Fruit fly (Drosophila melanogaster) whole organism, embryonic: ENCODE data around the gene morgue.
A peak's percentile ranks its signal among the peaks of the same experiment; 100 is the strongest.

Source experiments
- CG10543 ChIP-seq: fragments of 200-800 bp; sonication (Bioruptor generic); optimal IDR thresholded peaks from 3 replicates; lab custom pipeline; 2017; ENCODE audit warnings: missing biosample characterization, mild to moderate bottlenecking, missing genetic modification characterization, moderate library complexity
- CG10565 ChIP-seq: fragments of 200-800 bp; sonication (Bioruptor generic); optimal IDR thresholded peaks from 3 replicates; lab custom pipeline; 2016; ENCODE audit warnings: missing biosample characterization, mild to moderate bottlenecking, missing genetic modification characterization
- CG11456 ChIP-seq: fragments of 200-800 bp; sonication (Bioruptor generic); IDR thresholded peaks from 3 replicates; pipeline ENCODE4 v1.3.6; 2022; ENCODE audit warnings: missing biosample characterization, missing genetic modification characterization
- CG1233 ChIP-seq: fragments of 200-800 bp; sonication (Bioruptor generic); optimal IDR thresholded peaks from 4 replicates; lab custom pipeline; 2018; ENCODE audit warnings: missing biosample characterization, mild to moderate bottlenecking, missing genetic modification characterization
- CG12744 ChIP-seq: fragments of 200-800 bp; sonication (Bioruptor generic); optimal IDR thresholded peaks from 2 replicates; lab custom pipeline; 2016; ENCODE audit warnings: missing biosample characterization, missing genetic modification characterization
- CG16815 ChIP-seq: fragments of 200-800 bp; sonication (Bioruptor generic); optimal IDR thresholded peaks from 3 replicates; lab custom pipeline; 2017; ENCODE audit warnings: missing biosample characterization, mild to moderate bottlenecking, missing genetic modification characterization
- CG17328 ChIP-seq: fragments of 200-800 bp; sonication (Bioruptor generic); IDR thresholded peaks from 2 replicates; pipeline ENCODE4 v1.3.6; 2022; ENCODE audit warnings: missing biosample characterization, missing genetic modification characterization
- CG2129 ChIP-seq: fragments of 200-800 bp; sonication (Bioruptor generic); IDR thresholded peaks from 2 replicates; pipeline ENCODE4 v1.3.6; 2022; ENCODE audit warnings: missing biosample characterization, missing genetic modification characterization; ENCODE audit not compliant: partially characterized antibody
- CG30403 ChIP-seq: fragments of 200-800 bp; sonication (Bioruptor generic); optimal IDR thresholded peaks from 3 replicates; lab custom pipeline; 2016; ENCODE audit warnings: missing biosample characterization, missing genetic modification characterization
- CG3163 ChIP-seq: fragments of 200-800 bp; sonication (Bioruptor generic); optimal IDR thresholded peaks from 3 replicates; lab custom pipeline; 2016; ENCODE audit warnings: missing biosample characterization, missing genetic modification characterization
- CG32772 ChIP-seq: fragments of 200-800 bp; sonication (Bioruptor generic); IDR thresholded peaks from 2 replicates; pipeline ENCODE4 v1.3.6; 2022; ENCODE audit warnings: missing biosample characterization, missing genetic modification characterization
- CG34224 ChIP-seq: fragments of 200-800 bp; sonication (Bioruptor generic); IDR thresholded peaks from 3 replicates; pipeline ENCODE4 v1.3.6; 2022; ENCODE audit warnings: missing biosample characterization, missing genetic modification characterization; ENCODE audit not compliant: partially characterized antibody
- CG34422 ChIP-seq: fragments of 200-800 bp; sonication (Bioruptor generic); IDR thresholded peaks from 3 replicates; pipeline ENCODE4 v1.3.6; 2022; ENCODE audit warnings: missing biosample characterization, missing genetic modification characterization
- CG43689 ChIP-seq: fragments of 200-800 bp; sonication (Bioruptor generic); IDR thresholded peaks from 2 replicates; pipeline ENCODE4 v1.3.6; 2022; ENCODE audit warnings: missing biosample characterization, missing genetic modification characterization
- CG6254 ChIP-seq: fragments of 200-800 bp; sonication (Bioruptor generic); optimal IDR thresholded peaks from 3 replicates; lab custom pipeline; 2017; ENCODE audit warnings: mild to moderate bottlenecking, missing biosample characterization, missing genetic modification reagents, missing genetic modification characterization
- CG9797 ChIP-seq: fragments of 200-800 bp; sonication (Bioruptor generic); optimal IDR thresholded peaks from 3 replicates; lab custom pipeline; 2018; ENCODE audit warnings: missing biosample characterization, mild to moderate bottlenecking, missing genetic modification characterization
- CG9817 ChIP-seq: fragments of 200-800 bp; sonication (Bioruptor generic); optimal IDR thresholded peaks from 2 replicates; lab custom pipeline; 2018; ENCODE audit warnings: missing biosample characterization, mild to moderate bottlenecking, missing genetic modification characterization, moderate library complexity
- Chrac-16 ChIP-seq: fragments of 200-800 bp; sonication (Bioruptor generic); optimal IDR thresholded peaks from 3 replicates; lab custom pipeline; 2016; ENCODE audit warnings: missing biosample characterization, missing genetic modification characterization
- CkIIα-i1 ChIP-seq: fragments of 200-800 bp; sonication (Bioruptor generic); IDR thresholded peaks from 2 replicates; pipeline ENCODE4 v1.3.6; 2022; ENCODE audit warnings: missing biosample characterization, missing genetic modification characterization
- Fer1 ChIP-seq: fragments of 200-800 bp; sonication (Bioruptor generic); optimal IDR thresholded peaks from 2 replicates; lab custom pipeline; 2017; ENCODE audit warnings: missing biosample characterization, mild to moderate bottlenecking, missing genetic modification characterization
- Fer3 ChIP-seq: fragments of 200-800 bp; sonication (Bioruptor generic); optimal IDR thresholded peaks from 2 replicates; lab custom pipeline; 2018; ENCODE audit warnings: missing biosample characterization, mild to moderate bottlenecking, missing genetic modification characterization, moderate library complexity
- Hr78 ChIP-seq, 2 experiments: fragments of 200-800 bp in 1 of 2; fragments of >200 bp in 1 of 2; sonication (Bioruptor generic) in 1 of 2; optimal IDR thresholded peaks; 2 replicates each; lab custom pipeline; 2017 to 2019; ENCODE audit warnings: missing biosample characterization in 2 of 2, missing genetic modification characterization in 2 of 2, mild to moderate bottlenecking in 1 of 2, moderate library complexity in 1 of 2
- Lpt ChIP-seq: fragments of >200 bp; optimal IDR thresholded peaks from 2 replicates; lab custom pipeline; 2018; ENCODE audit warnings: missing biosample characterization, missing genetic modification characterization
- NK7.1 ChIP-seq: fragments of 200-800 bp; sonication (Bioruptor generic); optimal IDR thresholded peaks from 3 replicates; lab custom pipeline; 2016; ENCODE audit warnings: missing biosample characterization, missing genetic modification characterization
- Nf-YA ChIP-seq: fragments of 200-800 bp; sonication (Bioruptor generic); IDR thresholded peaks from 2 replicates; pipeline ENCODE4 v1.3.6; 2022; ENCODE audit warnings: missing biosample characterization, missing genetic modification characterization
- Oaz ChIP-seq: fragments of 200-800 bp; sonication (Bioruptor generic); IDR thresholded peaks from 2 replicates; pipeline ENCODE4 v1.3.6; 2022; ENCODE audit warnings: missing biosample characterization, missing genetic modification characterization
- Poxn ChIP-seq: fragments of 200-800 bp; sonication (Bioruptor generic); IDR thresholded peaks from 2 replicates; pipeline ENCODE4 v1.3.6; 2022; ENCODE audit warnings: missing biosample characterization, missing genetic modification characterization
- Sox100B ChIP-seq: fragments of 200-800 bp; sonication (Bioruptor generic); optimal IDR thresholded peaks from 3 replicates; lab custom pipeline; 2018; ENCODE audit warnings: missing biosample characterization, mild to moderate bottlenecking, missing genetic modification characterization
- Spps ChIP-seq: fragments of 200-800 bp; sonication (Bioruptor generic); optimal IDR thresholded peaks from 2 replicates; lab custom pipeline; 2018; ENCODE audit warnings: missing biosample characterization, mild to moderate bottlenecking, missing genetic modification characterization
- Xrp1 ChIP-seq: fragments of 200-800 bp; sonication (Bioruptor generic); IDR thresholded peaks from 2 replicates; pipeline ENCODE4 v1.3.6; 2022; ENCODE audit warnings: missing biosample characterization, missing genetic modification characterization
- YL-1 ChIP-seq: fragments of 200-800 bp; sonication (Bioruptor generic); optimal IDR thresholded peaks from 3 replicates; lab custom pipeline; 2017; ENCODE audit warnings: missing biosample characterization, mild to moderate bottlenecking, missing genetic modification characterization
- ac ChIP-seq: fragments of 200-800 bp; sonication (Bioruptor generic); optimal IDR thresholded peaks from 3 replicates; lab custom pipeline; 2017; ENCODE audit warnings: missing biosample characterization, mild to moderate bottlenecking, missing genetic modification characterization
- cg ChIP-seq: fragments of 200-800 bp; sonication (Bioruptor generic); optimal IDR thresholded peaks from 3 replicates; lab custom pipeline; 2019; ENCODE audit warnings: missing biosample characterization, mild to moderate bottlenecking, missing genetic modification characterization, moderate library complexity
- chm ChIP-seq: fragments of 200-800 bp; sonication (Bioruptor generic); IDR thresholded peaks from 2 replicates; pipeline ENCODE4 v1.3.6; 2022; ENCODE audit warnings: missing biosample characterization, missing genetic modification characterization
- cwo ChIP-seq: fragments of 200-800 bp; sonication (Bioruptor generic); optimal IDR thresholded peaks from 3 replicates; lab custom pipeline; 2017; ENCODE audit warnings: missing biosample characterization, missing genetic modification characterization, mild to moderate bottlenecking, moderate library complexity, missing genetic modification reagents
- dimm ChIP-seq: fragments of 200-800 bp; sonication (Bioruptor generic); IDR thresholded peaks from 2 replicates; pipeline ENCODE4 v1.3.6; 2022; ENCODE audit warnings: missing biosample characterization, missing genetic modification characterization
- dmrt99B ChIP-seq: fragments of 200-800 bp; sonication (Bioruptor generic); optimal IDR thresholded peaks from 2 replicates; lab custom pipeline; 2018; ENCODE audit warnings: missing biosample characterization, mild to moderate bottlenecking, missing genetic modification characterization, moderate library complexity
- en ChIP-seq: fragments of 200-800 bp; sonication (Bioruptor generic); optimal IDR thresholded peaks from 2 replicates; lab custom pipeline; 2016; ENCODE audit warnings: missing biosample characterization, missing genetic modification characterization
- gfzf ChIP-seq: fragments of 200-800 bp; sonication (Bioruptor generic); optimal IDR thresholded peaks from 2 replicates; lab custom pipeline; 2016; ENCODE audit warnings: missing biosample characterization, mild to moderate bottlenecking, missing genetic modification characterization, moderate library complexity
- ind ChIP-seq: fragments of 200-800 bp; sonication (Bioruptor generic); optimal IDR thresholded peaks from 3 replicates; lab custom pipeline; 2016; ENCODE audit warnings: missing biosample characterization, missing genetic modification characterization
- jigr1 ChIP-seq: fragments of 200-800 bp; sonication (Bioruptor generic); IDR thresholded peaks from 3 replicates; pipeline ENCODE4 v1.3.6; 2022; ENCODE audit warnings: missing biosample characterization, missing genetic modification characterization
- lola ChIP-seq, 3 experiments: fragments of >200 bp in 2 of 3; fragments of 200-800 bp in 1 of 3; sonication (Bioruptor generic) in 1 of 3; optimal IDR thresholded peaks; 2 replicates each; lab custom pipeline; 2017 to 2019; ENCODE audit warnings: missing biosample characterization in 3 of 3, missing genetic modification characterization in 3 of 3, mild to moderate bottlenecking in 1 of 3, moderate library complexity in 1 of 3
- onecut ChIP-seq: fragments of 200-800 bp; sonication (Bioruptor generic); IDR thresholded peaks from 2 replicates; pipeline ENCODE4 v1.3.6; 2022; ENCODE audit warnings: missing biosample characterization, missing genetic modification characterization
- phol ChIP-seq: fragments of 200-800 bp; sonication (Bioruptor generic); optimal IDR thresholded peaks from 3 replicates; lab custom pipeline; 2018; ENCODE audit warnings: missing biosample characterization, mild to moderate bottlenecking, missing genetic modification characterization, moderate library complexity
- repo ChIP-seq: fragments of 200-800 bp; sonication (Bioruptor generic); optimal IDR thresholded peaks from 2 replicates; lab custom pipeline; 2016; ENCODE audit warnings: missing biosample characterization, missing genetic modification characterization
- seq ChIP-seq: fragments of 200-800 bp; sonication (Bioruptor generic); IDR thresholded peaks from 2 replicates; pipeline ENCODE4 v1.3.6; 2022; ENCODE audit warnings: missing biosample characterization, missing genetic modification characterization
- tap ChIP-seq: fragments of 200-800 bp; optimal IDR thresholded peaks from 3 replicates; lab custom pipeline; 2019; ENCODE audit warnings: missing biosample characterization, mild to moderate bottlenecking, missing genetic modification characterization, moderate library complexity

morgue gene

dm6 chr2L:4458119-4459056 lies 13.9 kb upstream of the morgue start, which contains the start of gene RpL27A (continued):
- peak; percentile 10 for TF ChIP-seq CG12744
- TF ChIP-seq gfzf (GFP tag; lab: Kevin White, UChicago), result peak; percentile 71
- peak; percentile 61 for TF ChIP-seq repo (GFP tag; lab: Kevin White, UChicago)
- TF ChIP-seq onecut (GFP tag; lab: Robert Waterston, UW), result peak; percentile 88
- TF ChIP-seq CG16815 (GFP tag; lab: Kevin White, UChicago), result peak; percentile 47
- TF ChIP-seq Fer3 (tag; lab: Kevin White, UChicago), result peak; percentile 72
- peak; percentile 83 for TF ChIP-seq CG9797 (GFP tag; lab: Kevin White, UChicago)
- TF ChIP-seq CG9817 (tag; lab: Kevin White, UChicago), result peak; percentile 71
- TF ChIP-seq CG32772 (GFP tag; lab: Robert Waterston, UW), result peak; percentile 61
- peak; percentile 58 for TF ChIP-seq CG3163 (GFP tag; lab: Kevin White, UChicago)
- peak; percentile 63 for TF ChIP-seq Nf-YA (GFP tag; lab: Robert Waterston, UW)
- TF ChIP-seq Sox100B (GFP tag; lab: Kevin White, UChicago), result peak; percentile 68
- TF ChIP-seq ac, result peak; percentile 74
- peak; percentile 30; the same call in 1 of the 2 replicates for TF ChIP-seq Xrp1
- TF ChIP-seq dmrt99B (tag; lab: Kevin White, UChicago), result peak; percentile 59
- peak; percentile 78 for TF ChIP-seq CG1233
- TF ChIP-seq seq (GFP tag; lab: Robert Waterston, UW), result peak; percentile 69
- TF ChIP-seq lola (GFP tag; optimal IDR thresholded peaks at IDR 0.05; lab: Kevin White, UChicago), result peak in 1 of 3 experiments; percentile 70
- peak; percentile 32 for TF ChIP-seq tap
- peak; percentile 60; the same call in 1 of the 2 replicates for TF ChIP-seq CkIIα-i1
- TF ChIP-seq phol (tag; lab: Kevin White, UChicago), result peak; percentile 91
- TF ChIP-seq CG34422 (GFP tag; lab: Robert Waterston, UW), result peak; percentile 81; the same call in 2 of the 3 replicates
- no peak for TF ChIP-seq cg
- peak; percentile 95 for TF ChIP-seq chm (GFP tag; lab: Robert Waterston, UW)
- TF ChIP-seq CG30403, result peak; percentile 67
- TF ChIP-seq CG11456 (GFP tag; lab: Robert Waterston, UW), result peak; percentile 91
- no peak for TF ChIP-seq CG10565 (GFP tag; lab: Kevin White, UChicago)
- peak; percentile 84 for TF ChIP-seq CG10543 (GFP tag; lab: Kevin White, UChicago)
- peak; percentile 42 for TF ChIP-seq en (GFP tag; lab: Kevin White, UChicago)
- TF ChIP-seq Lpt (GFP tag; lab: Kevin White, UChicago), result no peak
- peak; percentile 66 for TF ChIP-seq CG6254
- TF ChIP-seq Fer1 (GFP tag; lab: Kevin White, UChicago), result peak; percentile 81
- peak; percentile 32 for TF ChIP-seq Chrac-16 (GFP tag; lab: Kevin White, UChicago)
- TF ChIP-seq ind (GFP tag; lab: Kevin White, UChicago), result peak; percentile 32
- TF ChIP-seq Poxn (GFP tag; lab: Robert Waterston, UW), result peak; percentile 37; the same call in 1 of the 2 replicates
- peak; percentile 55 for TF ChIP-seq NK7.1 (GFP tag; lab: Kevin White, UChicago)
- peak; percentile 66; the same call in 1 of the 2 replicates for TF ChIP-seq Oaz
- TF ChIP-seq cwo (GFP tag; lab: Kevin White, UChicago), result peak; percentile 51
- peak; percentile 29 for TF ChIP-seq Spps (tag; lab: Kevin White, UChicago)
- TF ChIP-seq CG43689 (GFP tag; lab: Robert Waterston, UW), result peak; percentile 71
- peak; percentile 91 for TF ChIP-seq CG17328 (GFP tag; lab: Robert Waterston, UW)
- TF ChIP-seq CG2129 (GFP tag; lab: Robert Waterston, UW), result no peak
- TF ChIP-seq CG34224, result no peak
- 0 out of 3 replicates have a peak, but pooled peaks have one; percentile 25 for TF ChIP-seq jigr1
- TF ChIP-seq YL-1 (GFP tag; lab: Kevin White, UChicago), result peak; percentile 99
- TF ChIP-seq dimm (GFP tag; lab: Robert Waterston, UW), result peak; percentile 49; the same call in 1 of the 2 replicates
- TF ChIP-seq Hr78 (GFP tag; optimal IDR thresholded peaks at IDR 0.05; lab: Kevin White, UChicago), result peak in 1 of 2 experiments; percentile 10
